Worm (Caenorhabditis elegans): ENCODE measurements around the gene smoc-1.

The smoc-1 gene

ce11 chrV:11767028-11767427, 9.6 kb downstream of the smoc-1 start, which contains the start of gene sel-11:
Gene sel-11 (plus strand): TSS chrV:11767328.
- TF ChIP-seq atf-7 (tag; optimal IDR thresholded peaks at IDR 0.05), result no peak
- no peak for TF ChIP-seq F10E7.11 (tag; optimal IDR thresholded peaks at IDR 0.05)
- no peak for TF ChIP-seq F22D6.2 (tag; optimal IDR thresholded peaks at IDR 0.05)
- TF ChIP-seq K11D2.4 (GFP tag; IDR thresholded peaks at IDR 0.05), result no peak
- TF ChIP-seq ztf-18 (tag; optimal IDR thresholded peaks at IDR 0.05), result no peak

ce11 chrV:11769646-11770045, 12.2 kb downstream of the smoc-1 start:
- no peak for TF ChIP-seq ceh-58 (GFP tag; IDR thresholded peaks at IDR 0.05)

ce11 chrV:11770053-11770517, 12.6 kb downstream of the smoc-1 start, which contains the start of gene F55A11.4:
Gene F55A11.4 (plus strand): TSS chrV:11770467.
- TF ChIP-seq ama-1 (optimal IDR thresholded peaks at IDR 0.05) (no peak), ama-1 (GFP tag; optimal IDR thresholded peaks at IDR 0.05) (no peak), egl-18 (GFP tag; IDR thresholded peaks at IDR 0.05) (no peak), snpc-3.4 (tag; optimal IDR thresholded peaks at IDR 0.05) (peak; percentile 44), dpl-1 (GFP tag; optimal IDR thresholded peaks at IDR 0.05) (peak; percentile 26), nhr-27 (tag; optimal IDR thresholded peaks at IDR 0.05) (no peak), bed-1 (GFP tag; IDR thresholded peaks at IDR 0.05) (no peak), him-1 (tag; optimal IDR thresholded peaks at IDR 0.05) (peak; percentile 27), B0035.1 (tag; optimal IDR thresholded peaks at IDR 0.05) (no peak), attf-3 (GFP tag; conservative IDR thresholded peaks at IDR 0.05) (no peak), mel-28 (tag; optimal IDR thresholded peaks at IDR 0.05; ENCODE audit: borderline replicate concordance) (no peak), snpc-4 (GFP tag; optimal IDR thresholded peaks at IDR 0.05) (no peak), snpc-4 (tag; optimal IDR thresholded peaks at IDR 0.05) (peak in 2 of 4 experiments; percentile 28 to 31), ceh-79 (tag; optimal IDR thresholded peaks at IDR 0.05) (no peak), nfya-2 (GFP tag; IDR thresholded peaks at IDR 0.05) (no peak), hsf-1 (GFP tag; IDR thresholded peaks at IDR 0.05) (peak; percentile 32; the same call in 1 of the 2 replicates), ekl-4 (GFP tag; IDR thresholded peaks at IDR 0.05) (peak; percentile 25; the same call in 1 of the 2 replicates), ztf-25 (GFP tag; IDR thresholded peaks at IDR 0.05) (no peak), nhr-80 (tag; optimal IDR thresholded peaks at IDR 0.05) (no peak), ccch-3 (GFP tag; optimal IDR thresholded peaks at IDR 0.05) (no peak), die-1 (tag; optimal IDR thresholded peaks at IDR 0.05) (no peak), nfya-1 (tag; optimal IDR thresholded peaks at IDR 0.05; ENCODE audit: borderline replicate concordance, insufficient read depth) (no peak), aptf-3 (GFP tag; IDR thresholded peaks at IDR 0.05) (peak; percentile 52; the same call in 1 of the 2 replicates), athp-1 (tag; optimal IDR thresholded peaks at IDR 0.05) (no peak), ZK185.1 (tag; optimal IDR thresholded peaks at IDR 0.05; ENCODE audit: poor library complexity, severe bottlenecking) (no peak), snpc-1.3 (tag; optimal IDR thresholded peaks at IDR 0.05; ENCODE audit: insufficient read depth) (peak; percentile 39), lin-35 (GFP tag; optimal IDR thresholded peaks at IDR 0.05) (no peak), ceh-100 (GFP tag; IDR thresholded peaks at IDR 0.05) (no peak), mxl-1 (tag; optimal IDR thresholded peaks at IDR 0.05) (no peak), hmg-1.2 (GFP tag; IDR thresholded peaks at IDR 0.05) (peak; percentile 99), somi-1 (GFP tag; optimal IDR thresholded peaks at IDR 0.05) (no peak), T07F8.4 (tag; optimal IDR thresholded peaks at IDR 0.05) (no peak), ztf-28 (GFP tag; IDR thresholded peaks at IDR 0.05) (no peak), rpc-1 (optimal IDR thresholded peaks at IDR 0.05) (no peak), rpc-1 (tag; optimal IDR thresholded peaks at IDR 0.05) (no peak), D2030.7 (GFP tag; IDR thresholded peaks at IDR 0.05) (peak; percentile 57), cebp-1 (GFP tag; IDR thresholded peaks at IDR 0.05) (no peak), cebp-1 (tag; optimal IDR thresholded peaks at IDR 0.05) (peak; percentile 11), ztf-26 (tag; optimal IDR thresholded peaks at IDR 0.05) (no peak), let-526 (GFP tag; IDR thresholded peaks at IDR 0.05) (0 out of 2 replicates have a peak, but pooled peaks have one; percentile 11), efl-1 (GFP tag; optimal IDR thresholded peaks at IDR 0.05) (peak; percentile 73)
